Fruit fly (Drosophila melanogaster) whole organism, adult: Measurements from ENCODE around the gene mud.

ENCODE experiments used
- CG11617 ChIP-seq: fragments of 200-800 bp; sonication (Bioruptor generic); optimal IDR thresholded peaks from 2 replicates; lab custom pipeline; 2017; ENCODE audit warnings: mild to moderate bottlenecking, missing biosample characterization, missing genetic modification reagents, missing genetic modification characterization
- CG12768 ChIP-seq: fragments of 200-800 bp; sonication (Bioruptor generic); optimal IDR thresholded peaks from 2 replicates; lab custom pipeline; 2017; ENCODE audit warnings: missing biosample characterization, missing genetic modification characterization, mild to moderate bottlenecking, moderate library complexity, missing genetic modification reagents
- CG33017 ChIP-seq: fragments of 200-800 bp; sonication (Bioruptor generic); optimal IDR thresholded peaks from 2 replicates; lab custom pipeline; 2018; ENCODE audit warnings: missing biosample characterization, mild to moderate bottlenecking, missing genetic modification characterization, moderate library complexity
- CG7101 ChIP-seq: fragments of 200-800 bp; sonication (Bioruptor generic); optimal IDR thresholded peaks from 2 replicates; lab custom pipeline; 2018; ENCODE audit warnings: missing biosample characterization, mild to moderate bottlenecking, missing genetic modification characterization, moderate library complexity
- Crg-1 ChIP-seq: fragments of 200-800 bp; sonication (Bioruptor generic); optimal IDR thresholded peaks from 2 replicates; lab custom pipeline; 2016; ENCODE audit warnings: missing biosample characterization, missing genetic modification characterization
- bab1 ChIP-seq: fragments of 200-800 bp; sonication (Bioruptor generic); optimal IDR thresholded peaks from 3 replicates; lab custom pipeline; 2019; ENCODE audit warnings: missing biosample characterization, mild to moderate bottlenecking, missing genetic modification characterization, moderate library complexity
- cic ChIP-seq: fragments of 200-800 bp; sonication (Bioruptor generic); optimal IDR thresholded peaks from 2 replicates; lab custom pipeline; 2017; ENCODE audit warnings: missing biosample characterization, mild to moderate bottlenecking, missing genetic modification characterization, moderate library complexity

dm6 chrX:14225665-14226064, 21.9 kb upstream of the mud start, which contains the start of gene CG11674:
- no peak for TF ChIP-seq CG7101 (tag; lab: Kevin White, UChicago)
- no peak for TF ChIP-seq CG33017 (tag; lab: Kevin White, UChicago)
- no peak for TF ChIP-seq cic
- TF ChIP-seq bab1 (GFP tag; lab: Kevin White, UChicago): no peak
- no peak for TF ChIP-seq CG11617
- no peak for TF ChIP-seq CG12768
- no peak for TF ChIP-seq Crg-1 (GFP tag; lab: Kevin White, UChicago)
